Fruit fly (Drosophila melanogaster): ENCODE results near the gene jar.

- TF ChIP-seq OdsH (GFP tag; optimal IDR thresholded peaks at IDR 0.05) (peak; percentile 39), net (GFP tag; optimal IDR thresholded peaks at IDR 0.05) (peak; percentile 37), vri (GFP tag; optimal IDR thresholded peaks at IDR 0.05) (peak; percentile 34), CG3919 (GFP tag; optimal IDR thresholded peaks at IDR 0.05) (peak; percentile 39), Ets21C (GFP tag; optimal IDR thresholded peaks at IDR 0.05) (no peak), Sox102F (GFP tag; optimal IDR thresholded peaks at IDR 0.05) (peak; percentile 75), topi (GFP tag; optimal IDR thresholded peaks at IDR 0.05) (peak; percentile 50), salr (GFP tag; optimal IDR thresholded peaks at IDR 0.05) (peak in 1 of 2 experiments; percentile 22), Lpt (GFP tag; optimal IDR thresholded peaks at IDR 0.05) (no peak)
Observed at dm6 chr3R:24298534-24298936, 27.5 kb upstream of the jar start.
